Fruit fly (Drosophila melanogaster) S2 (cell line): ENCODE results near the gene Or85f.

Source experiments
- CG8478 ChIP-seq: fragments of >200 bp; optimal IDR thresholded peaks from 2 replicates; lab custom pipeline; 2018
- CTCF ChIP-seq, 2 experiments: fragments of >200 bp; optimal IDR thresholded peaks; 2 replicates each; lab custom pipeline; 2018

- TF ChIP-seq CG8478 (no peak), CTCF (optimal IDR thresholded peaks at IDR 0.05; lab: Kevin White, UChicago) (no peak)
These were observed 27.6 kb upstream of the Or85f start for dm6 chr3R:9370413-9370812.
